Worm (Caenorhabditis elegans) whole organism, L2 larva: Measurements from ENCODE around the gene bris-1.

Experiments used
- C34F6.9 ChIP-seq: fragments of 150-350 bp; optimal IDR thresholded peaks from 2 replicates; lab custom pipeline; 2014; ENCODE audit warnings: missing biosample characterization, missing genetic modification characterization
- F13H6.1 ChIP-seq: sonication (generic microtip); optimal IDR thresholded peaks from 2 replicates; lab custom pipeline; 2016; ENCODE audit warnings: missing genetic modification characterization, missing compliant biosample characterization
- R02D3.7 ChIP-seq: fragments of 150-350 bp; optimal IDR thresholded peaks from 2 replicates; lab custom pipeline; 2014; ENCODE audit warnings: missing biosample characterization, missing genetic modification characterization
- Y55F3AM.14 ChIP-seq: fragments of 200-800 bp; sonication (Bioruptor generic); optimal IDR thresholded peaks from 2 replicates; lab custom pipeline; 2018; ENCODE audit warnings: mild to moderate bottlenecking, missing genetic modification characterization, missing compliant biosample characterization
- ZK546.5 ChIP-seq: sonication (generic microtip); optimal IDR thresholded peaks from 2 replicates; lab custom pipeline; 2017; ENCODE audit warnings: missing biosample characterization, missing genetic modification characterization
- alr-1 ChIP-seq: fragments of 150-350 bp; optimal IDR thresholded peaks from 2 replicates; lab custom pipeline; 2014; ENCODE audit warnings: missing biosample characterization, missing genetic modification characterization
- aly-2 ChIP-seq: fragments of 150-350 bp; optimal IDR thresholded peaks from 2 replicates; lab custom pipeline; 2014; ENCODE audit warnings: missing biosample characterization, missing genetic modification characterization
- ama-1 ChIP-seq: fragments of 150-350 bp; optimal IDR thresholded peaks from 2 replicates; lab custom pipeline; 2018; ENCODE audit warnings: inconsistent platforms
- ceh-16 ChIP-seq: fragments of 150-350 bp; optimal IDR thresholded peaks from 2 replicates; lab custom pipeline; 2014; ENCODE audit warnings: missing biosample characterization, missing genetic modification characterization
- dmd-4 ChIP-seq: sonication (generic microtip); optimal IDR thresholded peaks from 2 replicates; lab custom pipeline; 2017; ENCODE audit warnings: missing biosample characterization, missing genetic modification characterization
- elt-1 ChIP-seq: fragments of 150-350 bp; optimal IDR thresholded peaks from 2 replicates; lab custom pipeline; 2014; ENCODE audit warnings: missing biosample characterization, missing genetic modification characterization
- elt-3 ChIP-seq: sonication (generic microtip); optimal IDR thresholded peaks from 2 replicates; lab custom pipeline; 2017; ENCODE audit warnings: missing biosample characterization, missing genetic modification characterization
- fos-1 ChIP-seq: fragments of 150-350 bp; optimal IDR thresholded peaks from 2 replicates; lab custom pipeline; 2014; ENCODE audit warnings: missing biosample characterization, missing genetic modification characterization
- gmeb-1 ChIP-seq: fragments of 150-350 bp; optimal IDR thresholded peaks from 2 replicates; lab custom pipeline; 2014; ENCODE audit warnings: missing biosample characterization, missing genetic modification characterization
- lin-11 ChIP-seq: fragments of 150-350 bp; sonication (generic microtip); optimal IDR thresholded peaks from 2 replicates; lab custom pipeline; 2014; ENCODE audit warnings: missing biosample characterization, missing genetic modification characterization, inconsistent platforms, mixed read lengths
- lsy-2 ChIP-seq, 2 experiments: fragments of 150-350 bp in 1 of 2; sonication (generic microtip) in 1 of 2; optimal IDR thresholded peaks; 2 replicates each; lab custom pipeline; 2014 to 2017; ENCODE audit warnings: missing biosample characterization in 2 of 2, missing genetic modification characterization in 2 of 2
- mbf-1 ChIP-seq: sonication (generic microtip); optimal IDR thresholded peaks from 2 replicates; lab custom pipeline; 2017; ENCODE audit warnings: missing biosample characterization, missing genetic modification characterization
- mdl-1 ChIP-seq, 2 experiments: fragments of 150-350 bp in 1 of 2; sonication (generic microtip) in 1 of 2; optimal IDR thresholded peaks; 2 replicates each; lab custom pipeline; 2017; ENCODE audit warnings: missing biosample characterization in 2 of 2, missing genetic modification characterization in 2 of 2
- nhr-11 ChIP-seq: fragments of 150-350 bp; optimal IDR thresholded peaks from 2 replicates; lab custom pipeline; 2014; ENCODE audit warnings: missing biosample characterization, missing genetic modification characterization
- nhr-12 ChIP-seq: fragments of 150-350 bp; optimal IDR thresholded peaks from 2 replicates; lab custom pipeline; 2014; ENCODE audit warnings: missing biosample characterization, missing genetic modification characterization
- nhr-129 ChIP-seq: fragments of 150-350 bp; optimal IDR thresholded peaks from 2 replicates; lab custom pipeline; 2014; ENCODE audit warnings: missing biosample characterization, missing genetic modification characterization
- nhr-21 ChIP-seq: fragments of 150-350 bp; optimal IDR thresholded peaks from 2 replicates; lab custom pipeline; 2014; ENCODE audit warnings: missing biosample characterization, missing genetic modification characterization
- nhr-237 ChIP-seq: fragments of 150-350 bp; optimal IDR thresholded peaks from 2 replicates; lab custom pipeline; 2014; ENCODE audit warnings: missing biosample characterization, missing genetic modification characterization
- nhr-6 ChIP-seq: fragments of 150-350 bp; optimal IDR thresholded peaks from 2 replicates; lab custom pipeline; 2014; ENCODE audit warnings: missing biosample characterization, missing genetic modification characterization
- peb-1 ChIP-seq: fragments of 150-350 bp; optimal IDR thresholded peaks from 2 replicates; lab custom pipeline; 2014; ENCODE audit warnings: missing biosample characterization, missing genetic modification characterization
- sem-4 ChIP-seq: fragments of 150-350 bp; optimal IDR thresholded peaks from 2 replicates; lab custom pipeline; 2014; ENCODE audit warnings: missing biosample characterization, missing genetic modification reagents, missing genetic modification characterization
- skn-1 ChIP-seq: sonication (generic microtip); optimal IDR thresholded peaks from 2 replicates; lab custom pipeline; 2017; ENCODE audit warnings: missing biosample characterization, missing genetic modification characterization
- sma-9 ChIP-seq, 2 experiments: fragments of 150-350 bp in 1 of 2; sonication (generic microtip) in 1 of 2; optimal IDR thresholded peaks; 2 replicates each; lab custom pipeline; 2014 to 2016; ENCODE audit warnings: missing genetic modification characterization in 2 of 2, mild to moderate bottlenecking in 1 of 2, missing biosample characterization in 1 of 2, missing compliant biosample characterization in 1 of 2, missing genetic modification reagents in 1 of 2, moderate library complexity in 1 of 2
- unc-39 ChIP-seq: fragments of 150-350 bp; optimal IDR thresholded peaks from 2 replicates; lab custom pipeline; 2014; ENCODE audit warnings: missing biosample characterization, missing genetic modification characterization
- zag-1 ChIP-seq: fragments of 150-350 bp; optimal IDR thresholded peaks from 2 replicates; lab custom pipeline; 2014; ENCODE audit warnings: missing biosample characterization, missing genetic modification characterization
- ztf-1 ChIP-seq: fragments of 200-800 bp; sonication (Bioruptor generic); conservative IDR thresholded peaks from 2 replicates; pipeline ENCODE4 v1.3.6; 2022; ENCODE audit warnings: missing genetic modification characterization, missing compliant biosample characterization
- ztf-11 ChIP-seq: sonication (generic microtip); optimal IDR thresholded peaks from 2 replicates; lab custom pipeline; 2017; ENCODE audit warnings: missing biosample characterization, missing genetic modification characterization
- ztf-4 ChIP-seq: fragments of 150-350 bp; optimal IDR thresholded peaks from 2 replicates; lab custom pipeline; 2014; ENCODE audit warnings: missing biosample characterization, missing genetic modification characterization

Gene bris-1

DNA sequence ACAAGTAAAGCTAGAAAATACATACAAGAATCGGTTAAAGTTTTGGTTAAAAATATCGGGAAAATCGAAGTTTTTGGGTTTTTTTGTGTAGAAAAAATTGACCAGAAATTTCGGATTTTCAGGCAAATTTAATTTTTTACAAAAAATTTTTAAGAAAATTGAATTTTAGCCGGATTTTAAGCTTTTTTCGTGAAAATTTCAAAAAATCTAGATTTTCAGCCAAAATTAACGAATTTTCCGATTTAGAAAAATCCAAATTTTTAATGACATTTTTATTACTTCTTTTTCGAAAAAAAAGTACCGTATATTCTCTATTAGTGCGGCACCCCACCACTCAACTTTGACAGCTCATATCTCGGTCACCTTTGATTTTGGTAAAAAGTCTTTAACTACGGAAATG is 18.2 kb downstream of the bris-1 start, which contains the start of gene osm-3:
osm-3 (minus strand) TSS at position 101 of the 400 bp plus-strand sequence.
- TF ChIP-seq gmeb-1 (tag; lab: Kevin White, UChicago) (no peak), sem-4 (tag; lab: Kevin White, UChicago) (no peak), ceh-16 (tag; lab: Kevin White, UChicago) (no peak), lin-11 (tag; lab: Kevin White, UChicago) (no peak), nhr-21 (tag; lab: Kevin White, UChicago) (no peak), sma-9 (GFP tag; optimal IDR thresholded peaks at IDR 0.05; lab: Kevin White, UChicago) (no peak), sma-9 (tag; optimal IDR thresholded peaks at IDR 0.05; lab: Kevin White, UChicago) (no peak), nhr-237 (no peak), ZK546.5 (tag; lab: Kevin White, UChicago) (no peak), elt-1 (no peak), zag-1 (tag; lab: Kevin White, UChicago) (no peak), F13H6.1 (tag; lab: Kevin White, UChicago) (no peak), C34F6.9 (tag; lab: Kevin White, UChicago) (no peak), mdl-1 (tag; optimal IDR thresholded peaks at IDR 0.05; lab: Kevin White, UChicago) (no peak), alr-1 (no peak), elt-3 (no peak), mbf-1 (tag; lab: Kevin White, UChicago) (no peak), R02D3.7 (tag; lab: Kevin White, UChicago) (no peak), peb-1 (tag; lab: Kevin White, UChicago) (no peak)

DNA sequence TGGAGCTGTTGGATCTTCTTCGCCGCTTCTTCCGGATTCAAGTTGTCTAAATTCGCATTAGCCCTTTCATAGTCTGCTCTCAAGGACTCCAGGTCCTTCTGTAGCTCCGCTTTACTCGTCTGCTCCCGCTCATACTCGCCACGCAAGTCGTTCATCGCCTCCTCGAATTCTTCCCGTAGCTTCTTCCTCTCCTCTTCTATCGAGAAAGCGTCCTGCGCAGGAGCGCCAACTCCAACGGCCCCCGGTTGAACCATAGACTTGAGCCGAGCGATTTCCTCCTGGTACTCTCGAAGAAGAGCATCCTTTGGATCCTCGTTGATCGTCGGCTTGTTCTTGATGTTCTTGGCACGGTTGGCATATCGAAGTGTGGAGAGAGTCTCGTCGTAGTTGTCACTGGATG is 21.7 kb downstream of the bris-1 start:
- TF ChIP-seq mdl-1 (tag; optimal IDR thresholded peaks at IDR 0.05; lab: Kevin White, UChicago), result no peak
- no peak for TF ChIP-seq R02D3.7 (tag; lab: Kevin White, UChicago)
- TF ChIP-seq unc-39, result no peak
- TF ChIP-seq nhr-129, result no peak
- TF ChIP-seq nhr-12 (tag; lab: Kevin White, UChicago), result no peak
- no peak for TF ChIP-seq mbf-1 (tag; lab: Kevin White, UChicago)
- no peak for TF ChIP-seq nhr-11
- TF ChIP-seq ceh-16 (tag; lab: Kevin White, UChicago), result no peak
- no peak for TF ChIP-seq dmd-4 (tag; lab: Kevin White, UChicago)
- no peak for TF ChIP-seq ztf-1
- no peak for TF ChIP-seq sma-9 (GFP tag; optimal IDR thresholded peaks at IDR 0.05; lab: Kevin White, UChicago)
- no peak for TF ChIP-seq sma-9 (tag; optimal IDR thresholded peaks at IDR 0.05; lab: Kevin White, UChicago)
- TF ChIP-seq nhr-6, result no peak

DNA sequence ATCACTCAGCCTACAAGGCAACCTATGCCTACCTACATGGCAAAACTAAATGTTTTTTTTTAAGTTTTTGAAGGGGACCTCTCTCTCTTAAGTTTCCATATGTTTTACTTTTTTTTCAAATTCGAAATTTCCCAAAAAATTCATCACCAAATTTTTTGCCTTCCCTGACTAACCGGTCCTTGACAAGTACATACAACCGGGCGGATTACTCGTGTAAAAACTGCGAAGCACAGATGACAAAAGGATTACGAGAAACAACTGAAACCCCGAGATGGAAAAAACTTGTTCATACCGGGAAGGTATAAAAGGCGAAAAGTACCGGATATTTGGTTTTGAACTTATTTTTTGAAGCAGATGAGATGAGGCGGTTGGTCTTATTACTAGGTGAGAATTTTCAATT is 24.7 kb downstream of the bris-1 start, which contains the start of gene K09B3.1:
K09B3.1 (plus strand) TSS at position 301 of the 400 bp plus-strand sequence.
- TF ChIP-seq lin-11 (tag; lab: Kevin White, UChicago) (no peak), ama-1 (lab: Kevin White, UChicago) (no peak), aly-2 (tag; lab: Kevin White, UChicago) (no peak), C34F6.9 (tag; lab: Kevin White, UChicago) (no peak), R02D3.7 (tag; lab: Kevin White, UChicago) (no peak), sem-4 (tag; lab: Kevin White, UChicago) (no peak), sma-9 (GFP tag; optimal IDR thresholded peaks at IDR 0.05; lab: Kevin White, UChicago) (no peak), sma-9 (tag; optimal IDR thresholded peaks at IDR 0.05; lab: Kevin White, UChicago) (no peak), Y55F3AM.14 (GFP tag; lab: Kevin White, UChicago) (no peak), ztf-4 (tag; lab: Kevin White, UChicago) (no peak), mbf-1 (tag; lab: Kevin White, UChicago) (no peak), F13H6.1 (tag; lab: Kevin White, UChicago) (no peak), ztf-1 (no peak), nhr-129 (no peak), lsy-2 (tag; optimal IDR thresholded peaks at IDR 0.05; lab: Kevin White, UChicago) (no peak), nhr-11 (no peak), ztf-11 (no peak), peb-1 (tag; lab: Kevin White, UChicago) (no peak), nhr-21 (tag; lab: Kevin White, UChicago) (no peak)

DNA sequence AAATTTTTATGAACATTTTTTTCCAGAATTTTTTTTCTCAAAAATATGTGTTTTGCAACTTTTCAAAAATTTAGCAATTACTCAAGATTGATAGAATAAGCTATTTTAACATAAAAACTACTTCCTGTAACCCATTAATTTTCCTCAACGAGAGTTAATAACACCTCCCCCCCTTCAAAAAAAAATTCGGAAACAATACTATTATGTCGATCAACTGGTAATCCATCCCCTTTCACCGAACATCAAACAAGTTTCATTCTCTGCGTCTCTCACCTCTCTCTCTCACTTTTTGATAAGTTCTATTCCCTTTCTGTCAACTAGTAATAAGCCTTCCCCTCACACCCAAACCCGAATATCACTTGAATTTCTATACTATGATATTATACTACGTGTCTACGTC is 35.2 kb downstream of the bris-1 start, which contains the start of gene glct-6:
glct-6 (plus strand) TSS at position 301 of the 400 bp plus-strand sequence.
- TF ChIP-seq Y55F3AM.14 (GFP tag; lab: Kevin White, UChicago) (no peak), nhr-237 (no peak), skn-1 (tag; lab: Kevin White, UChicago) (no peak), fos-1 (tag; lab: Kevin White, UChicago) (no peak)

DNA sequence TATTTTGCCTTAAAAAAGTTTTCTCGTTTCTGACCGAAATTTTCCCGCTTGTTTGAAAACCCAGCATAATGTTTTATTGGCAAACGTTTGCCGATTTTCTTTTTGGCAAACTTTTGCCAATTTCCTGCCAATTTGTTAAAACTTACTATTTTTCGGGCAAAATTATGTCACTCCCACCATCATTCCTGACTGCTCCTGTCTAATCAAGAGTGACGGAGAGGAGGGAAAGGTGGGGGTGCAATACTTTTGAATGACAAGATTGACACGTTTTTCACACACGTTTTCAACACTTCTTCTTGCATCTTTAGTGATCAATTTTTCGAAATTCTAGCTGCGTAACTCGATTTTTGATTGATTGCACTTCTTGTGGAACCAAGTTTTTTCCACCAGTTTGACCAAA is 37.6 kb downstream of the bris-1 start:
- TF ChIP-seq elt-1, result no peak
